Worm (Caenorhabditis elegans) whole organism, L1 larva: ENCODE measurements around the gene sra-30.
A peak's percentile ranks its signal among the peaks of the same experiment; 100 is the strongest.

Experiments used
- C04F5.9 ChIP-seq: sonication (generic microtip); optimal IDR thresholded peaks from 2 replicates; lab custom pipeline; 2016; ENCODE audit warnings: missing genetic modification characterization, missing compliant biosample characterization
- C16A3.4 ChIP-seq: fragments of 150-350 bp; optimal IDR thresholded peaks from 2 replicates; lab custom pipeline; 2014; ENCODE audit warnings: missing biosample characterization, missing genetic modification characterization
- F16B12.6 ChIP-seq: fragments of 150-350 bp; optimal IDR thresholded peaks from 2 replicates; lab custom pipeline; 2014; ENCODE audit warnings: missing biosample characterization, missing genetic modification characterization
- Y116A8C.19 ChIP-seq: sonication (generic microtip); optimal IDR thresholded peaks from 2 replicates; lab custom pipeline; 2016; ENCODE audit warnings: missing compliant biosample characterization, missing genetic modification characterization, borderline replicate concordance
- aha-1 ChIP-seq: fragments of 150-350 bp; optimal IDR thresholded peaks from 2 replicates; lab custom pipeline; 2014; ENCODE audit warnings: missing biosample characterization, missing genetic modification characterization
- aly-2 ChIP-seq: fragments of 150-350 bp; optimal IDR thresholded peaks from 2 replicates; lab custom pipeline; 2014; ENCODE audit warnings: missing biosample characterization, missing genetic modification characterization
- ceh-8 ChIP-seq: fragments of 200-800 bp; sonication (Bioruptor generic); optimal IDR thresholded peaks from 2 replicates; lab custom pipeline; 2018; ENCODE audit warnings: mild to moderate bottlenecking, missing genetic modification characterization, moderate library complexity, missing compliant biosample characterization
- ceh-88 ChIP-seq: fragments of 200-800 bp; sonication (Bioruptor generic); IDR thresholded peaks from 2 replicates; pipeline ENCODE4 v1.3.6; 2022; ENCODE audit warnings: missing genetic modification characterization, missing compliant biosample characterization
- ceh-90 ChIP-seq: sonication (generic microtip); optimal IDR thresholded peaks from 2 replicates; lab custom pipeline; 2016; ENCODE audit warnings: missing genetic modification characterization, missing compliant biosample characterization
- efl-1 ChIP-seq, 4 experiments: fragments of 150-350 bp; optimal IDR thresholded peaks in 3 of 4; peaks in 1 of 4; 1 replicate in 1 of 4; 2 replicates in 3 of 4; lab custom pipeline; 2014; ENCODE audit warnings: missing biosample characterization in 2 of 4, missing genetic modification characterization in 2 of 4, missing genetic modification reagents in 2 of 4
- egl-13 ChIP-seq: sonication (generic microtip); optimal IDR thresholded peaks from 2 replicates; lab custom pipeline; 2016; ENCODE audit warnings: missing genotype, missing genetic modification reagents, missing genetic modification characterization, missing compliant biosample characterization
- egl-27 ChIP-seq, 2 experiments: fragments of 150-350 bp in 1 of 2; sonication (generic microtip); optimal IDR thresholded peaks; 3 replicates each; lab custom pipeline; 2017 to 2018; ENCODE audit warnings: missing biosample characterization in 2 of 2, missing genetic modification characterization in 2 of 2, missing genetic modification reagents in 2 of 2
- elt-2 ChIP-seq: sonication (generic microtip); optimal IDR thresholded peaks from 2 replicates; lab custom pipeline; 2016; ENCODE audit warnings: missing genetic modification characterization, mild to moderate bottlenecking, inconsistent platforms, missing compliant biosample characterization, missing genetic modification reagents
- elt-3 ChIP-seq, 6 experiments: fragments of 150-350 bp in 1 of 6; sonication (generic microtip); optimal IDR thresholded peaks; 2 replicates each; lab custom pipeline; 2017 to 2018; ENCODE audit warnings: missing biosample characterization in 6 of 6, missing genetic modification characterization in 6 of 6, inconsistent platforms in 1 of 6
- fkh-10 ChIP-seq: sonication (generic microtip); optimal IDR thresholded peaks from 2 replicates; lab custom pipeline; 2017; ENCODE audit warnings: missing biosample characterization, missing genetic modification reagents, missing genetic modification characterization
- fkh-4 ChIP-seq: sonication (generic microtip); optimal IDR thresholded peaks from 2 replicates; lab custom pipeline; 2016; ENCODE audit warnings: missing compliant biosample characterization, missing genetic modification characterization, borderline replicate concordance
- fkh-8 ChIP-seq: sonication (generic microtip); optimal IDR thresholded peaks from 2 replicates; lab custom pipeline; 2016; ENCODE audit warnings: mild to moderate bottlenecking, missing genetic modification characterization, missing compliant biosample characterization
- fos-1 ChIP-seq: fragments of 150-350 bp; optimal IDR thresholded peaks from 2 replicates; lab custom pipeline; 2014; ENCODE audit warnings: missing biosample characterization, missing genetic modification characterization
- hlh-4 ChIP-seq: sonication (generic microtip); optimal IDR thresholded peaks from 2 replicates; lab custom pipeline; 2016; ENCODE audit warnings: mild to moderate bottlenecking, missing genetic modification characterization, missing compliant biosample characterization
- jun-1 ChIP-seq: fragments of 150-350 bp; optimal IDR thresholded peaks from 2 replicates; lab custom pipeline; 2014; ENCODE audit warnings: missing biosample characterization, missing genetic modification reagents, missing genetic modification characterization
- lin-15B ChIP-seq: fragments of 150-350 bp; sonication (generic microtip); optimal IDR thresholded peaks from 3 replicates; lab custom pipeline; 2014; ENCODE audit warnings: missing biosample characterization, missing genetic modification characterization
- lin-35 ChIP-seq, 2 experiments: fragments of 150-350 bp; optimal IDR thresholded peaks; 2 replicates each; lab custom pipeline; 2014; ENCODE audit warnings: missing biosample characterization in 2 of 2, missing genetic modification characterization in 2 of 2, missing genetic modification reagents in 2 of 2
- lin-39 ChIP-seq: fragments of 150-350 bp; optimal IDR thresholded peaks from 2 replicates; lab custom pipeline; 2014; ENCODE audit warnings: missing biosample characterization, missing genetic modification reagents, missing genetic modification characterization
- mdl-1 ChIP-seq, 2 experiments: fragments of 150-350 bp; optimal IDR thresholded peaks; 2 replicates each; lab custom pipeline; 2014 to 2017; ENCODE audit warnings: missing biosample characterization in 2 of 2, missing genetic modification characterization in 2 of 2, inconsistent platforms in 1 of 2
- mep-1 ChIP-seq: fragments of 150-350 bp; optimal IDR thresholded peaks from 2 replicates; lab custom pipeline; 2014; ENCODE audit warnings: missing biosample characterization, missing genetic modification characterization
- nhr-19 ChIP-seq: fragments of 200-800 bp; sonication (Bioruptor generic); conservative IDR thresholded peaks from 2 replicates; pipeline ENCODE4 v1.3.6; 2022; ENCODE audit warnings: missing genetic modification characterization, missing compliant biosample characterization
- nhr-237 ChIP-seq: fragments of 150-350 bp; optimal IDR thresholded peaks from 2 replicates; lab custom pipeline; 2014; ENCODE audit warnings: missing biosample characterization, missing genetic modification characterization
- nhr-71 ChIP-seq: sonication (generic microtip); optimal IDR thresholded peaks from 2 replicates; lab custom pipeline; 2016; ENCODE audit warnings: mild to moderate bottlenecking, missing genetic modification characterization, moderate library complexity, missing compliant biosample characterization
- nhr-76 ChIP-seq: sonication (generic microtip); optimal IDR thresholded peaks from 2 replicates; lab custom pipeline; 2017; ENCODE audit warnings: missing biosample characterization, missing genetic modification characterization
- nhr-77 ChIP-seq: fragments of 150-350 bp; optimal IDR thresholded peaks from 2 replicates; lab custom pipeline; 2014; ENCODE audit warnings: missing biosample characterization, missing genetic modification characterization
- nhr-84 ChIP-seq: sonication (generic microtip); optimal IDR thresholded peaks from 2 replicates; lab custom pipeline; 2017; ENCODE audit warnings: missing biosample characterization, missing genetic modification characterization
- nhr-85 ChIP-seq: sonication (generic microtip); peaks from one replicate; lab custom pipeline; 2016; ENCODE audit warnings: missing genetic modification characterization, inconsistent platforms, missing compliant biosample characterization
- nhr-90 ChIP-seq: sonication (generic microtip); optimal IDR thresholded peaks from 2 replicates; lab custom pipeline; 2016; ENCODE audit warnings: mild to moderate bottlenecking, missing genetic modification characterization, missing compliant biosample characterization; ENCODE audit not compliant: poor library complexity
- rnt-1 ChIP-seq: sonication (generic microtip); optimal IDR thresholded peaks from 2 replicates; lab custom pipeline; 2016; ENCODE audit warnings: mild to moderate bottlenecking, missing genetic modification characterization, moderate library complexity, missing compliant biosample characterization
- snpc-4 ChIP-seq: fragments of 150-350 bp; optimal IDR thresholded peaks from 2 replicates; lab custom pipeline; 2014; ENCODE audit warnings: missing biosample characterization, missing genetic modification characterization
- snu-23 ChIP-seq: sonication (generic microtip); optimal IDR thresholded peaks from 2 replicates; lab custom pipeline; 2016; ENCODE audit warnings: missing genetic modification characterization, missing compliant biosample characterization
- sox-4 ChIP-seq: sonication (generic microtip); optimal IDR thresholded peaks from 2 replicates; lab custom pipeline; 2016; ENCODE audit warnings: missing genetic modification characterization, missing compliant biosample characterization
- sptf-1 ChIP-seq: fragments of 150-350 bp; optimal IDR thresholded peaks from 2 replicates; lab custom pipeline; 2014; ENCODE audit warnings: missing biosample characterization, missing genetic modification characterization
- sup-37 ChIP-seq: fragments of 200-800 bp; sonication (Bioruptor generic); optimal IDR thresholded peaks from 2 replicates; lab custom pipeline; 2018; ENCODE audit warnings: mild to moderate bottlenecking, missing genetic modification characterization, missing compliant biosample characterization
- tbx-2 ChIP-seq: sonication (generic microtip); optimal IDR thresholded peaks from 2 replicates; lab custom pipeline; 2016; ENCODE audit warnings: missing genetic modification characterization, missing compliant biosample characterization
- tlp-1 ChIP-seq: fragments of 150-350 bp; optimal IDR thresholded peaks from 2 replicates; lab custom pipeline; 2014; ENCODE audit warnings: missing biosample characterization, missing genetic modification characterization
- unc-86 ChIP-seq: sonication (generic microtip); optimal IDR thresholded peaks from 2 replicates; lab custom pipeline; 2016; ENCODE audit warnings: missing genetic modification characterization, missing compliant biosample characterization
- xbp-1 ChIP-seq: sonication (generic microtip); optimal IDR thresholded peaks from 2 replicates; lab custom pipeline; 2016; ENCODE audit warnings: missing genetic modification characterization, missing compliant biosample characterization
- zip-4 ChIP-seq: fragments of 200-800 bp; sonication (Bioruptor generic); optimal IDR thresholded peaks from 2 replicates; lab custom pipeline; 2018; ENCODE audit warnings: mild to moderate bottlenecking, missing genetic modification characterization, moderate library complexity, missing compliant biosample characterization
- ztf-11 ChIP-seq, 2 experiments: sonication (generic microtip); optimal IDR thresholded peaks; 2 replicates each; lab custom pipeline; 2016 to 2017; ENCODE audit warnings: missing genetic modification characterization in 2 of 2, missing biosample characterization in 1 of 2, missing compliant biosample characterization in 1 of 2

Gene sra-30

DNA sequence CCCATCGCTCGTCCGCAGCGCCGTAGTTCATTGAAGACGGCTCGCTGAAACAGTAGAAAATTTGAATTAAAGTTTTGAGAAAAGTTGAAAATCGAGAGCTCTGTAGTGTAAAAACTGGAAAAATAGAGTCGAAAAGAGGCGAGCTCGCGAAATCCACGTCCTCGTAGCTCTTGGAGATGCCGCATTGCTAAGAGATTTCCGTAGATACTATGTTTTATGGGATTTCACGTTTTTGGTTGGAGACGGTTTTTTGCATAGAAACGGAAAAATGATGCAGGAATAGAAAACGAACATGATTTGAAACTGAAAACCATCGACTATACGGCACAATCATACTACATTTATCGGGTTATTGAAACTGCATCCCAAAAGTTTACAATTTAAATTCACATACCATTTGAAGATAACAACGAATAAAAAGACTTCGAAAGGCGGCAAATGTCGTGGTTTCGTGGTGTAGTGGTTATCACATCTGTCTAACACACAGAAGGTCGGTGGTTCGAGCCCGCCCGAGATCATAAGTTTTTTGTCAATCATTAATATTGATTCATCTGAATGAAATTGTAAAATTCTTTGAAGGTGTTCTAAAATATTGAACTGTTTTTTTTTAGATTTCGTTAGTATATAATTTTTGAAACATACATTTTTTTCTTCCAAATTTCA is 32.3 kb upstream of the sra-30 start, which contains the start of gene pkd-2:
TSS of gene pkd-2 (minus strand) at position 51 of the 663 bp plus-strand sequence.
- TF ChIP-seq ceh-88 (GFP tag; lab: Robert Waterston, UW): no peak
- TF ChIP-seq elt-2 (tag; lab: Kevin White, UChicago): peak; percentile 13
- TF ChIP-seq C04F5.9 (tag; lab: Kevin White, UChicago): no peak
- no peak for TF ChIP-seq tbx-2 (tag; lab: Kevin White, UChicago)
- no peak for TF ChIP-seq fkh-4 (tag; lab: Kevin White, UChicago)
- TF ChIP-seq efl-1 (optimal IDR thresholded peaks at IDR 0.05; lab: Kevin White, UChicago): peak in 1 of 2 experiments; percentile 16
- peak in 1 of 2 experiments; percentile 86 for TF ChIP-seq efl-1 (GFP tag; optimal IDR thresholded peaks at IDR 0.05 in 1 of 2; lab: Kevin White, UChicago)
- no peak for TF ChIP-seq zip-4 (GFP tag; lab: Kevin White, UChicago)
- TF ChIP-seq egl-13: no peak
- no peak for TF ChIP-seq nhr-85 (tag; lab: Kevin White, UChicago)
- TF ChIP-seq nhr-90: peak; percentile 39
- no peak for TF ChIP-seq lin-15B (tag; lab: Kevin White, UChicago)
- TF ChIP-seq mep-1 (tag; lab: Kevin White, UChicago): no peak
- no peak for TF ChIP-seq aly-2 (tag; lab: Kevin White, UChicago)
- 0 out of 2 replicates have a peak, but pooled peaks have one; percentile 11 for TF ChIP-seq nhr-19 (GFP tag; lab: Robert Waterston, UW)
- no peak for TF ChIP-seq aha-1
- no peak for TF ChIP-seq Y116A8C.19 (tag; lab: Kevin White, UChicago)
- TF ChIP-seq rnt-1 (tag; lab: Kevin White, UChicago): no peak
- no peak for TF ChIP-seq lin-35 (GFP tag; optimal IDR thresholded peaks at IDR 0.05; lab: Kevin White, UChicago)
- TF ChIP-seq nhr-71: no peak
- no peak for TF ChIP-seq sptf-1
- no peak for TF ChIP-seq unc-86 (tag; lab: Kevin White, UChicago)
- no peak for TF ChIP-seq fkh-10
- TF ChIP-seq ceh-90 (tag; lab: Kevin White, UChicago): no peak
- TF ChIP-seq sup-37 (GFP tag; lab: Kevin White, UChicago): no peak
- TF ChIP-seq ceh-8 (GFP tag; lab: Kevin White, UChicago): no peak
- no peak for TF ChIP-seq sox-4
- TF ChIP-seq mdl-1 (tag; optimal IDR thresholded peaks at IDR 0.05; lab: Kevin White, UChicago): no peak
- no peak for TF ChIP-seq egl-27 (tag; optimal IDR thresholded peaks at IDR 0.05; lab: Kevin White, UChicago)

DNA sequence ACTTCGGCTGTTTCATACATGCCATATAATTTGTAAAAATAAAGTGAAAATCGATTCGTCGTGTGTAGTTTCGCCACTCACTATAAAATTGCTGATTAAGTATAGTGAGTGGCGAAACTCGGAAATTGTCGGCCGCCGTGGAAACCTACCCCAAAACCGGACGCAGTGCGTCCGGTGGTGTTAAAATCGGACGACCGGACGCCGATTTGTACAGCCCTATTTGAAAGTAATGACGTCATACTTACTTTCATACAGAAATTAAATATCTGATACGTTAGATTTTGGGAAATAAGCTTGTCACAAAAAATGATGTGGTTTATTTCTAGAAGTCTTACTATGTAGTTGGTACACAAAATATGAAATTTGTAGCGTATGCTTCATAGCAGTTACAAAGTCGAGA is 31.4 kb upstream of the sra-30 start:
- TF ChIP-seq egl-13 (no peak), snpc-4 (tag; lab: Kevin White, UChicago) (peak; percentile 85), nhr-237 (tag; lab: Kevin White, UChicago) (no peak), egl-27 (tag; optimal IDR thresholded peaks at IDR 0.05; lab: Kevin White, UChicago) (no peak), lin-39 (tag; lab: Kevin White, UChicago) (no peak), nhr-90 (peak; percentile 12), snu-23 (GFP tag; lab: Kevin White, UChicago) (no peak), ztf-11 (tag; optimal IDR thresholded peaks at IDR 0.05; lab: Kevin White, UChicago) (no peak), nhr-84 (tag; lab: Kevin White, UChicago) (no peak), nhr-19 (GFP tag; lab: Robert Waterston, UW) (peak; percentile 34; the same call in 1 of the 2 replicates), fkh-4 (tag; lab: Kevin White, UChicago) (no peak), mdl-1 (tag; optimal IDR thresholded peaks at IDR 0.05; lab: Kevin White, UChicago) (no peak), F16B12.6 (no peak)

DNA sequence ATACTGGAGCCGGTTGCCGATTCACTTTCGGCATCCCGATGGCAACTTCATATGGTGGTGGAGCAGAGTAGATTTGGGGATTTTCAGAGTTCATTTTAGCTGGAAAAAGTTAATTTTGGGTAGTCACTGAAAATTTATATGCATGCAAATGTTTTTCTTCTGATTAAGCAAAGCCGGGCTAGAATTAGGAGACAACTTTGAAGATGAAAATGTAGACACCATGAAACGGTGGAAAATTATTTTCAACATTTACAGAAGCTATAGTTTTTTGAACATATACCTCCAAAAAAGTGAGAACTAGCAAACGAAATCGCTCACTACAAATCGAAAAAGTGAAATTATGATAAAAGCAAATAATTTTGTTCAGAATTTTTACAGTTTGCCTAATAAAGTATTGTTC is 17.4 kb upstream of the sra-30 start, which contains the start of gene Y40H7A.11:
TSS of gene Y40H7A.11 (minus strand) at position 101 of the 400 bp plus-strand sequence.
- TF ChIP-seq xbp-1 (tag; lab: Kevin White, UChicago) (no peak), nhr-77 (tag; lab: Kevin White, UChicago) (no peak), ceh-90 (tag; lab: Kevin White, UChicago) (no peak), C16A3.4 (tag; lab: Kevin White, UChicago) (no peak), nhr-84 (tag; lab: Kevin White, UChicago) (no peak), lin-15B (tag; lab: Kevin White, UChicago) (no peak), nhr-76 (tag; lab: Kevin White, UChicago) (no peak), elt-3 (tag; optimal IDR thresholded peaks at IDR 0.05; lab: Kevin White, UChicago) (no peak), fos-1 (no peak), snpc-4 (tag; lab: Kevin White, UChicago) (no peak), jun-1 (tag; lab: Kevin White, UChicago) (no peak), fkh-8 (no peak), hlh-4 (tag; lab: Kevin White, UChicago) (no peak), tlp-1 (tag; lab: Kevin White, UChicago) (no peak)
- TF ChIP-seq, all 84 proteins: peak for 0
